Worm (Caenorhabditis elegans) whole organism, L3 larva: Measurements from ENCODE around the gene C02F5.12.

Source experiments
- ZK546.5 ChIP-seq: sonication (generic microtip); optimal IDR thresholded peaks from 2 replicates; lab custom pipeline; 2017; ENCODE audit warnings: missing biosample characterization, missing genetic modification characterization
- aly-2 ChIP-seq: fragments of 150-350 bp; optimal IDR thresholded peaks from 2 replicates; lab custom pipeline; 2014; ENCODE audit warnings: missing biosample characterization, missing genetic modification characterization
- ama-1 ChIP-seq: fragments of 150-350 bp; optimal IDR thresholded peaks from 2 replicates; lab custom pipeline; 2018
- ceh-28 ChIP-seq: fragments of 150-350 bp; optimal IDR thresholded peaks from 2 replicates; lab custom pipeline; 2014; ENCODE audit warnings: missing biosample characterization, missing genetic modification reagents, missing genetic modification characterization
- daf-12 ChIP-seq: fragments of 150-350 bp; optimal IDR thresholded peaks from 2 replicates; lab custom pipeline; 2014; ENCODE audit warnings: missing biosample characterization, missing genetic modification reagents, missing genetic modification characterization
- egl-27 ChIP-seq: sonication (generic microtip); optimal IDR thresholded peaks from 4 replicates; lab custom pipeline; 2017; ENCODE audit warnings: missing biosample characterization, missing genetic modification reagents, missing genetic modification characterization
- egl-5 ChIP-seq: fragments of 150-350 bp; optimal IDR thresholded peaks from 2 replicates; lab custom pipeline; 2017; ENCODE audit warnings: missing biosample characterization, missing genetic modification reagents, missing genetic modification characterization, inconsistent platforms
- elt-2 ChIP-seq: sonication (generic microtip); optimal IDR thresholded peaks from 2 replicates; lab custom pipeline; 2016; ENCODE audit warnings: missing genetic modification reagents, mild to moderate bottlenecking, missing genetic modification characterization, missing compliant biosample characterization
- elt-3 ChIP-seq, 3 experiments: fragments of 150-350 bp in 1 of 3; sonication (generic microtip) in 2 of 3; optimal IDR thresholded peaks; 2 replicates in 2 of 3; 4 replicates in 1 of 3; lab custom pipeline; 2014 to 2017; ENCODE audit warnings: missing biosample characterization in 3 of 3, missing genetic modification characterization in 3 of 3
- eor-1 ChIP-seq, 2 experiments: fragments of 150-350 bp; optimal IDR thresholded peaks; 2 replicates each; lab custom pipeline; 2014 to 2018; ENCODE audit warnings: missing biosample characterization in 2 of 2, missing genetic modification characterization in 2 of 2
- fkh-10 ChIP-seq: sonication (generic microtip); optimal IDR thresholded peaks from 2 replicates; lab custom pipeline; 2017; ENCODE audit warnings: missing biosample characterization, missing genetic modification reagents, missing genetic modification characterization
- hmg-11 ChIP-seq: sonication (generic microtip); optimal IDR thresholded peaks from 2 replicates; lab custom pipeline; 2016; ENCODE audit warnings: missing genetic modification characterization, missing compliant biosample characterization
- lin-15B ChIP-seq: fragments of 150-350 bp; optimal IDR thresholded peaks from 2 replicates; lab custom pipeline; 2014; ENCODE audit warnings: missing biosample characterization, missing genetic modification characterization
- lin-39 ChIP-seq: fragments of 150-350 bp; optimal IDR thresholded peaks from 2 replicates; lab custom pipeline; 2018; ENCODE audit warnings: missing biosample characterization, missing genetic modification reagents, missing genetic modification characterization
- lsy-12 ChIP-seq: sonication (generic microtip); optimal IDR thresholded peaks from 2 replicates; lab custom pipeline; 2016; ENCODE audit warnings: mild to moderate bottlenecking, missing genetic modification characterization, missing compliant biosample characterization
- mdl-1 ChIP-seq: fragments of 150-350 bp; optimal IDR thresholded peaks from 2 replicates; lab custom pipeline; 2014; ENCODE audit warnings: missing biosample characterization, missing genetic modification characterization
- mml-1 ChIP-seq: fragments of 150-350 bp; sonication (generic microtip); optimal IDR thresholded peaks from 3 replicates; lab custom pipeline; 2014; ENCODE audit warnings: missing biosample characterization, missing genetic modification characterization
- nfya-1 ChIP-seq: sonication (generic microtip); optimal IDR thresholded peaks from 2 replicates; lab custom pipeline; 2017; ENCODE audit warnings: missing genetic modification characterization, mild to moderate bottlenecking, missing compliant biosample characterization, antibody characterized with exemption, moderate library complexity; ENCODE audit not compliant: insufficient read depth
- nhr-11 ChIP-seq: fragments of 150-350 bp; optimal IDR thresholded peaks from 2 replicates; lab custom pipeline; 2014; ENCODE audit warnings: missing biosample characterization, missing genetic modification characterization
- nhr-23 ChIP-seq: fragments of 150-350 bp; optimal IDR thresholded peaks from 2 replicates; lab custom pipeline; 2014; ENCODE audit warnings: missing biosample characterization, missing genetic modification reagents, missing genetic modification characterization
- nhr-25 ChIP-seq: sonication (generic microtip); optimal IDR thresholded peaks from 2 replicates; lab custom pipeline; 2017; ENCODE audit warnings: missing biosample characterization, missing genetic modification characterization
- nhr-43 ChIP-seq: sonication (generic microtip); optimal IDR thresholded peaks from 2 replicates; lab custom pipeline; 2016; ENCODE audit warnings: mild to moderate bottlenecking, missing genetic modification characterization, missing compliant biosample characterization; ENCODE audit not compliant: poor library complexity, severe bottlenecking
- nhr-67 ChIP-seq: fragments of 150-350 bp; optimal IDR thresholded peaks from 2 replicates; lab custom pipeline; 2014; ENCODE audit warnings: missing biosample characterization, missing genetic modification characterization
- nhr-76 ChIP-seq: fragments of 150-350 bp; sonication (generic microtip); optimal IDR thresholded peaks from 5 replicates; lab custom pipeline; 2014; ENCODE audit warnings: missing biosample characterization, missing genetic modification characterization
- pha-4 ChIP-seq: fragments of 150-350 bp; optimal IDR thresholded peaks from 2 replicates; lab custom pipeline; 2014; ENCODE audit warnings: missing biosample characterization, missing genetic modification reagents, missing genetic modification characterization
- pqm-1 ChIP-seq: fragments of 150-350 bp; optimal IDR thresholded peaks from 2 replicates; lab custom pipeline; 2017; ENCODE audit warnings: missing biosample characterization, missing genetic modification characterization, inconsistent platforms
- skn-1 ChIP-seq: fragments of 150-350 bp; optimal IDR thresholded peaks from 2 replicates; lab custom pipeline; 2014; ENCODE audit warnings: missing biosample characterization, missing genetic modification characterization
- snpc-4 ChIP-seq: fragments of 150-350 bp; optimal IDR thresholded peaks from 2 replicates; lab custom pipeline; 2014; ENCODE audit warnings: missing biosample characterization, missing genetic modification characterization
- tbx-2 ChIP-seq: sonication (generic microtip); optimal IDR thresholded peaks from 2 replicates; lab custom pipeline; 2016; ENCODE audit warnings: mild to moderate bottlenecking, missing genetic modification characterization, missing compliant biosample characterization
- unc-39 ChIP-seq: sonication (generic microtip); optimal IDR thresholded peaks from 4 replicates; lab custom pipeline; 2017; ENCODE audit warnings: missing biosample characterization, missing genetic modification characterization

C02F5.12 gene

DNA sequence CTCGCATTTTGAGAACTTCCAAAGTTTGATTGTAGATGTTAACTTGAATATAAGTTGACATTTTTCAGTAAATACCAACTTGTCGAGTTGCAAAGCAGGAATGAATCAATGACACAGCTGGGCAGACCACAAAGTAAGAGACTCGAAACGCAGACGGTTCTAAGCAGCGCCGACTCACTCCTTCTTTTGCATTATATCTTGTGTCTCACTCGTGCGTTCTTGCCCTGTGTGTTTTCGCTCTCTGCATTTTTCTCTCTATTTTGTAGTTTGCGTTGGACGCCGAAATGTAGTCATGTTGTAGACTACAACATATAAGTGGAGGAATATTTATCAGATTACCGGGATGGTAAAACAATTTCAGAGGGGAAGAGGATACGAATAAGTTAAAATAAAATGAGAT, at the start of gene C02F5.12:
TSS of gene C02F5.12 (minus strand) at position 221 of the 400 bp plus-strand sequence.
- TF ChIP-seq egl-27 (tag; lab: Kevin White, UChicago) (no peak), pha-4 (tag; lab: Kevin White, UChicago) (peak; percentile 72), egl-5 (no peak), nfya-1 (tag; lab: Kevin White, UChicago) (peak; percentile 59), nhr-11 (tag; lab: Kevin White, UChicago) (no peak), lsy-12 (peak; percentile 4), ZK546.5 (tag; lab: Kevin White, UChicago) (no peak), hmg-11 (peak; percentile 24), nhr-23 (tag; lab: Kevin White, UChicago) (peak; percentile 17), aly-2 (tag; lab: Kevin White, UChicago) (no peak), daf-12 (no peak), ama-1 (peak; percentile 80), elt-2 (tag; lab: Kevin White, UChicago) (peak; percentile 43), ceh-28 (tag; lab: Kevin White, UChicago) (no peak), nhr-25 (peak; percentile 26), unc-39 (tag; lab: Kevin White, UChicago) (no peak), tbx-2 (tag; lab: Kevin White, UChicago) (no peak), mml-1 (no peak), lin-15B (tag; lab: Kevin White, UChicago) (no peak), pqm-1 (tag; lab: Kevin White, UChicago) (peak; percentile 22), eor-1 (tag; optimal IDR thresholded peaks at IDR 0.05; lab: Kevin White, UChicago) (no peak), nhr-43 (tag; lab: Kevin White, UChicago) (no peak)

DNA sequence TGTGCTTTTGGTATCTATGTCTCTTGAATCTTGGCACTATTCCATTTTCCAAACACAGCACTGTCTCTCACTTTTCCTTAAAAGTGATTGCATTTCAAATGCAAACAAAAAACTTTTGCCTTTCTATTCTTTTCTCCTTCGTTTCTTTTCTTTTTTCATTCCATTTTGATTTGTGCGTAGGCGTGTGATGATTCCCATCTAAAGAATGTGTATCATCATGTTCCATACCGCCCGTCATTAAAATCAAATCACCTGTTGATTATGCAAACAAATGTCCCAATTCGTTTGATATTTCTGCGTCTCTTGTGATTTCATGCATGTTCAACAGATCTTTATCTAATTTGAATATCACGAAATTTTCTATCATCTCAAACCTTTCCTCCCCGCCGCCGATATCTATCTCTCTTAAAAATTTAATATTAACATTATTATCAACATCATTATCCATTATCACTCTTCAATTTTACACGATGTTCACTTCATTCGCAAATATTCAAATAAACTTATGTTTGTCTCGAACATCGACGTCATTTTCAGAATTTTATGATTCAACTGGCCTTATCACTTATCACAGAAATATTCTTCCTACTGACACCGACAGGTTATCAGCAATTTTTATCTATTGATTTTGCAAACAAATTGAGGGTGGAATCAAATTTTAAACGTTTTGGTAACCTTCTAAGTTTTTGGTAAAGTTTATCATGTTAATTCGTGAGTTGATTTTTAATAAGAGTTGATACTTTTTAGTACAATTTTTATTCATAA, 48.6 kb upstream of the C02F5.12 start:
- TF ChIP-seq mdl-1 (tag; lab: Kevin White, UChicago) (no peak), elt-2 (tag; lab: Kevin White, UChicago) (peak; percentile 96), egl-5 (peak; percentile 61), pha-4 (tag; lab: Kevin White, UChicago) (peak; percentile 46), pqm-1 (tag; lab: Kevin White, UChicago) (peak; percentile 90), ceh-28 (tag; lab: Kevin White, UChicago) (peak; percentile 24), nhr-23 (tag; lab: Kevin White, UChicago) (no peak)
- TF ChIP-seq, all 47 proteins: peak for 5

DNA sequence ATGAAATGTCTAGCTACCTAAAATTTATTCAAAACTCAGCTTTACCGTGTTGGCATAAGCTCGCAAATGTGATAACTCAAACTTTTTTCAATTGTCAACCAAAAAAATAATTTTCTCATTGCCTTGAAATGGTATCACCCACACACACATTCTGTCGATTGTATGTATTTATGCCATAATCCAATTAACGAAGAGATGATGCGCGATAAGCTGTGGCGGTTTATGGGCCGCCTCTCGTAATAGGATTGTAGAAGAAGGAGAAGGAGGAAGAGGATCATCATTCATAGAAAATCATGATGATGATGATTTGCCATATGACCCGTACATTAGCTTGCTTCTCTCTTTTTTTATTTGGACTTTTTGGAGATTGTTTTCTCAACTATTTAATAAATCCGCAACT, 46.4 kb upstream of the C02F5.12 start:
- TF ChIP-seq daf-12 = no peak
- TF ChIP-seq egl-5 = peak; percentile 39
- no peak for TF ChIP-seq snpc-4 (tag; lab: Kevin White, UChicago)

DNA sequence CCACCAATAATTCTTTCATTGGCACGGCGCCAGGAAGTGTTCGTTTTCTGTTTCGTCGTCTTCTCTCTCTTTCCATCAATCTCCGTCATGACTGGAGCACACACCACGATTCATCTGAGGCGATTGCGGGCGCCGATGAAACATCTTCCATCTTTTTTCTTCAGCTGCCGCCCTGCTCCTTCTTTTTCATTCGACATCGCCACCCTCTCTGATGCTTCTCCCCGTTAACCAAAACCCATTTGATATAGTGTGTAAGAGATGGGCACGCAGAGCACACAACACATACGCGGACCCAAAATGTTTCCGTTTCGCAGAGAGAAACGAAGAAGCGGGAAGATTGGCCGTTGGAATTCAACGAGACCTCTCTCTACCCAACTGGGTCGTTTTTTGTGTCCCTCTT, 44.7 kb upstream of the C02F5.12 start:
- TF ChIP-seq skn-1 (tag; lab: Kevin White, UChicago) = no peak
- TF ChIP-seq snpc-4 (tag; lab: Kevin White, UChicago) = no peak
- no peak for TF ChIP-seq pha-4 (tag; lab: Kevin White, UChicago)
- no peak for TF ChIP-seq egl-5
- peak; percentile 59 for TF ChIP-seq nfya-1 (tag; lab: Kevin White, UChicago)
- no peak for TF ChIP-seq elt-3 (tag; optimal IDR thresholded peaks at IDR 0.05; lab: Kevin White, UChicago)
- peak; percentile 75 for TF ChIP-seq lin-39 (tag; lab: Kevin White, UChicago)
- no peak for TF ChIP-seq fkh-10 (GFP tag; lab: Kevin White, UChicago)
- peak; percentile 18 for TF ChIP-seq hmg-11
- TF ChIP-seq nhr-11 (tag; lab: Kevin White, UChicago) = no peak
- TF ChIP-seq nhr-67 (tag; lab: Kevin White, UChicago) = no peak

DNA sequence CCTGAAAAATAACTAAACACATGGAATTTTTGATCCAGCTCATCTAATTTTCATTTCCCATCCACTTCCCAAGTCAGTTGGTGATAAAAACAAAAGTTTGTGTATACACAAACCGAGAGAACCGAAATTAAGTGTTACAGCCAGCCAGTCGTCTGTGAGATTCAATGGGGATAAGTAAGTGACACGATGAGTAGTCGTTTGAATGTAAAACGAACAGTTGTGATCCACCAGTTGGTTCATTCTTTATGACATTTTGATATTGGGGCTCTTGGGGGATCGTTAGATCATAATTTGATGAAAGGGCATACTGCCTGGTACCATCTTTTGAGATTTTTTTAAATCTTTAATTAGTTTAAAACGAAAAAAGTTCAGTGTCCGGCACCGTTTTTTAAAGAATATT, 44.0 kb upstream of the C02F5.12 start:
- peak; percentile 5 for TF ChIP-seq egl-5
- no peak for TF ChIP-seq aly-2 (tag; lab: Kevin White, UChicago)

DNA sequence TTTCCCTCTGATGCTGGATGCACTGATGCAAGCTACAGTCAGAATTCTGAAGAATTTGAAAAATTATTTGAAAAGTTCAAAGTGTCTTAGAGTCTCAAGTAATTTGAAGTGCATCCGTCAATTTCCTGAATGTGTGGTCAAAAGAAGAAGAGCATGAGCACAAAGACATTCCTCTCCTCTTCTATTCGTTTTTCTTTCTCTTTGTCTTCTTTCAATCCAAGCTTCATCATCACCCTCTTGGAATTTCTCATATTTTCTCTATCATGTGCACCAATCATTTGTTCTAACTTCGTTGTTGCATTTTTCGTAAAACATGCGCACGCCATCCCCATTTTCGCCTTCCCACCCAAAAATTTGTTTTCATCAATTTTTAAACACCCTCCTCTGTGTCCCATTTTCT, 43.2 kb upstream of the C02F5.12 start:
- TF ChIP-seq nhr-76 (tag; lab: Kevin White, UChicago) = no peak
- TF ChIP-seq elt-3 (tag; optimal IDR thresholded peaks at IDR 0.05; lab: Kevin White, UChicago) = no peak
- TF ChIP-seq fkh-10 (GFP tag; lab: Kevin White, UChicago) = peak; percentile 74
